Fruit fly (Drosophila melanogaster) whole organism, prepupa: ENCODE results near the gene Cdk12.

Experiments used
- Blimp-1 ChIP-seq: fragments of 200-800 bp; sonication (Bioruptor generic); optimal IDR thresholded peaks from 3 replicates; lab custom pipeline; 2017; ENCODE audit warnings: missing biosample characterization, missing genetic modification characterization, mild to moderate bottlenecking, moderate library complexity, missing genetic modification reagents
- CG10669 ChIP-seq: fragments of 200-800 bp; sonication (Bioruptor generic); optimal IDR thresholded peaks from 3 replicates; lab custom pipeline; 2018; ENCODE audit warnings: missing biosample characterization, mild to moderate bottlenecking, missing genetic modification characterization, moderate library complexity
- CG11762 ChIP-seq: fragments of 200-800 bp; sonication (Bioruptor generic); optimal IDR thresholded peaks from 3 replicates; lab custom pipeline; 2016; ENCODE audit warnings: missing biosample characterization, missing genetic modification characterization; ENCODE audit not compliant: insufficient read depth
- CG15336 ChIP-seq: fragments of 200-800 bp; sonication (Bioruptor generic); IDR thresholded peaks from 2 replicates; pipeline ENCODE4 v1.3.6; 2022; ENCODE audit warnings: missing biosample characterization, missing genetic modification characterization
- CG1621 ChIP-seq: fragments of 200-800 bp; sonication (Bioruptor generic); optimal IDR thresholded peaks from 3 replicates; lab custom pipeline; 2018; ENCODE audit warnings: missing biosample characterization, mild to moderate bottlenecking, missing genetic modification characterization
- CG3032 ChIP-seq: fragments of 200-800 bp; optimal IDR thresholded peaks from 2 replicates; lab custom pipeline; 2019; ENCODE audit warnings: missing biosample characterization, mild to moderate bottlenecking, missing genetic modification characterization, moderate library complexity
- CG31627 ChIP-seq: fragments of 200-800 bp; sonication (Bioruptor generic); optimal IDR thresholded peaks from 3 replicates; lab custom pipeline; 2016; ENCODE audit warnings: missing biosample characterization, missing genetic modification characterization
- CG32006 ChIP-seq: fragments of 200-800 bp; sonication (Bioruptor generic); optimal IDR thresholded peaks from 3 replicates; lab custom pipeline; 2017; ENCODE audit warnings: missing biosample characterization, mild to moderate bottlenecking, missing genetic modification characterization
- CG34406 ChIP-seq: fragments of 200-800 bp; sonication (Bioruptor generic); optimal IDR thresholded peaks from 3 replicates; lab custom pipeline; 2016; ENCODE audit warnings: missing biosample characterization, missing genetic modification characterization
- CG4318 ChIP-seq: fragments of 200-800 bp; sonication (Bioruptor generic); optimal IDR thresholded peaks from 3 replicates; lab custom pipeline; 2017; ENCODE audit warnings: missing biosample characterization, mild to moderate bottlenecking, missing genetic modification characterization
- CG6163 ChIP-seq: fragments of 200-800 bp; sonication (Bioruptor generic); IDR thresholded peaks from 3 replicates; pipeline ENCODE4 v1.3.6; 2022; ENCODE audit warnings: missing biosample characterization, missing genetic modification characterization
- CG6276 ChIP-seq: fragments of 200-800 bp; sonication (Bioruptor generic); optimal IDR thresholded peaks from 2 replicates; lab custom pipeline; 2017; ENCODE audit warnings: missing biosample characterization, mild to moderate bottlenecking, missing genetic modification characterization
- CG6792 ChIP-seq: fragments of 200-800 bp; sonication (Bioruptor generic); optimal IDR thresholded peaks from 3 replicates; lab custom pipeline; 2016; ENCODE audit warnings: missing biosample characterization, missing genetic modification characterization
- CG6808 ChIP-seq: fragments of 200-800 bp; sonication (Bioruptor generic); optimal IDR thresholded peaks from 3 replicates; lab custom pipeline; 2017; ENCODE audit warnings: missing biosample characterization, missing genetic modification characterization, mild to moderate bottlenecking, moderate library complexity, missing genetic modification reagents
- CG8119 ChIP-seq: fragments of 200-800 bp; sonication (Bioruptor generic); IDR thresholded peaks from 3 replicates; pipeline ENCODE4 v1.3.6; 2022; ENCODE audit warnings: missing biosample characterization, missing genetic modification characterization
- CG8319 ChIP-seq: fragments of 200-800 bp; sonication (Bioruptor generic); optimal IDR thresholded peaks from 3 replicates; lab custom pipeline; 2016; ENCODE audit warnings: missing biosample characterization, missing genetic modification characterization
- CG9139 ChIP-seq: fragments of 200-800 bp; sonication (Bioruptor generic); optimal IDR thresholded peaks from 3 replicates; lab custom pipeline; 2017; ENCODE audit warnings: missing biosample characterization, mild to moderate bottlenecking, missing genetic modification characterization
- Eip78C ChIP-seq: fragments of 200-800 bp; sonication (Bioruptor generic); peaks from one replicate; lab custom pipeline; 2016; ENCODE audit warnings: missing biosample characterization, missing genetic modification characterization
- Hr38 ChIP-seq: sonication (Bioruptor generic); optimal IDR thresholded peaks from 2 replicates; lab custom pipeline; 2016; ENCODE audit warnings: missing biosample characterization, missing genetic modification characterization
- Hr39 ChIP-seq: fragments of 200-800 bp; sonication (Bioruptor generic); optimal IDR thresholded peaks from 2 replicates; lab custom pipeline; 2016; ENCODE audit warnings: missing biosample characterization, missing genetic modification characterization
- Lpt ChIP-seq: fragments of 200-800 bp; sonication (Bioruptor generic); optimal IDR thresholded peaks from 3 replicates; lab custom pipeline; 2016; ENCODE audit warnings: missing biosample characterization, missing genetic modification characterization
- Met ChIP-seq: fragments of 200-800 bp; sonication (Bioruptor generic); optimal IDR thresholded peaks from 3 replicates; lab custom pipeline; 2016; ENCODE audit warnings: missing biosample characterization, missing genetic modification characterization
- OdsH ChIP-seq: fragments of 200-800 bp; sonication (Bioruptor generic); optimal IDR thresholded peaks from 3 replicates; lab custom pipeline; 2016; ENCODE audit warnings: missing biosample characterization, missing genetic modification characterization
- Sox102F ChIP-seq: fragments of 200-800 bp; sonication (Bioruptor generic); optimal IDR thresholded peaks from 2 replicates; lab custom pipeline; 2016; ENCODE audit warnings: missing biosample characterization, mild to moderate bottlenecking, missing genetic modification characterization
- Sox14 ChIP-seq: fragments of 200-800 bp; sonication (Bioruptor generic); optimal IDR thresholded peaks from 3 replicates; lab custom pipeline; 2016; ENCODE audit warnings: missing biosample characterization, missing genetic modification characterization
- acj6 ChIP-seq: fragments of 200-800 bp; sonication (Bioruptor generic); optimal IDR thresholded peaks from 3 replicates; lab custom pipeline; 2016; ENCODE audit warnings: missing biosample characterization, missing genetic modification characterization
- dsx ChIP-seq: fragments of 200-800 bp; optimal IDR thresholded peaks from 3 replicates; lab custom pipeline; 2019; ENCODE audit warnings: missing biosample characterization, mild to moderate bottlenecking, missing genetic modification characterization, moderate library complexity; ENCODE audit not compliant: poor library complexity, severe bottlenecking
- fkh ChIP-seq: fragments of 200-800 bp; sonication (Bioruptor generic); optimal IDR thresholded peaks from 3 replicates; lab custom pipeline; 2017; ENCODE audit warnings: missing biosample characterization, mild to moderate bottlenecking, missing genetic modification characterization, moderate library complexity
- lz ChIP-seq: fragments of 200-800 bp; sonication (Bioruptor generic); optimal IDR thresholded peaks from 3 replicates; lab custom pipeline; 2016; ENCODE audit warnings: missing biosample characterization, missing genetic modification characterization
- net ChIP-seq: fragments of 200-800 bp; sonication (Bioruptor generic); optimal IDR thresholded peaks from 3 replicates; lab custom pipeline; 2016; ENCODE audit warnings: missing biosample characterization, missing genetic modification characterization
- pdm3 ChIP-seq: fragments of 200-800 bp; sonication (Bioruptor generic); optimal IDR thresholded peaks from 3 replicates; lab custom pipeline; 2016; ENCODE audit warnings: missing biosample characterization, missing genetic modification characterization
- salr ChIP-seq, 2 experiments: fragments of 200-800 bp; sonication (Bioruptor generic); optimal IDR thresholded peaks; 3 replicates each; lab custom pipeline; 2016 to 2018; ENCODE audit warnings: missing biosample characterization in 2 of 2, missing genetic modification characterization in 2 of 2, mild to moderate bottlenecking in 1 of 2
- spab ChIP-seq: fragments of 200-800 bp; sonication (Bioruptor generic); optimal IDR thresholded peaks from 2 replicates; lab custom pipeline; 2017; ENCODE audit warnings: missing biosample characterization, mild to moderate bottlenecking, missing genetic modification characterization, missing genetic modification reagents
- ss ChIP-seq, 2 experiments: fragments of 200-800 bp; sonication (Bioruptor generic); optimal IDR thresholded peaks; 2 replicates in 1 of 2; 3 replicates in 1 of 2; lab custom pipeline; 2017 to 2018; ENCODE audit warnings: mild to moderate bottlenecking in 2 of 2, missing biosample characterization in 2 of 2, missing genetic modification characterization in 2 of 2, moderate library complexity in 1 of 2
- svp ChIP-seq: fragments of 200-800 bp; sonication (Bioruptor generic); peaks from one replicate; lab custom pipeline; 2016; ENCODE audit warnings: missing biosample characterization, missing genetic modification characterization
- topi ChIP-seq: fragments of 200-800 bp; sonication (Bioruptor generic); optimal IDR thresholded peaks from 3 replicates; lab custom pipeline; 2016; ENCODE audit warnings: missing biosample characterization, missing genetic modification characterization
- vri ChIP-seq: fragments of 200-800 bp; sonication (Bioruptor generic); optimal IDR thresholded peaks from 3 replicates; lab custom pipeline; 2016; ENCODE audit warnings: missing biosample characterization, mild to moderate bottlenecking, missing genetic modification characterization

Cdk12 gene

dm6 chr3L:21515823-21516715 is at the start of gene Cdk12, which contains the start of gene SAK (continued):
- TF ChIP-seq CG8319 (GFP tag; lab: Kevin White, UChicago) = peak; percentile 75
- peak; percentile 72 for TF ChIP-seq CG31627 (GFP tag; lab: Kevin White, UChicago)
- TF ChIP-seq Met (GFP tag; lab: Kevin White, UChicago) = peak; percentile 77
- TF ChIP-seq CG8119 (GFP tag; lab: Robert Waterston, UW) = peak; percentile 79
- peak; percentile 77 for TF ChIP-seq dsx
- peak; percentile 79 for TF ChIP-seq pdm3 (GFP tag; lab: Kevin White, UChicago)
- peak; percentile 75 for TF ChIP-seq CG15336 (GFP tag; lab: Robert Waterston, UW)
- peak; percentile 35 for TF ChIP-seq CG1621 (tag; lab: Kevin White, UChicago)
- peak; percentile 78 for TF ChIP-seq CG10669
- TF ChIP-seq Eip78C (GFP tag; lab: Kevin White, UChicago) = peak; percentile 92

- TF ChIP-seq Met (GFP tag; lab: Kevin White, UChicago) = no peak
- no peak for TF ChIP-seq CG6276 (GFP tag; lab: Kevin White, UChicago)
- TF ChIP-seq fkh (GFP tag; lab: Kevin White, UChicago) = peak; percentile 1
- no peak for TF ChIP-seq salr (GFP tag; optimal IDR thresholded peaks at IDR 0.05; lab: Kevin White, UChicago)
- TF ChIP-seq CG11762 (GFP tag; lab: Kevin White, UChicago) = no peak
Observed at dm6 chr3L:21471895-21472294, 44.2 kb upstream of the Cdk12 start.

dm6 chr3L:21476429-21477006 is 39.6 kb upstream of the Cdk12 start, which contains the start of gene croc:
croc (minus strand) TSS chr3L:21476479.
- TF ChIP-seq net (GFP tag; lab: Kevin White, UChicago) (no peak), fkh (GFP tag; lab: Kevin White, UChicago) (peak; percentile 75), Met (GFP tag; lab: Kevin White, UChicago) (no peak), dsx (peak; percentile 66)
- TF ChIP-seq, all 60 proteins: peak for 2

dm6 chr3L:21477866-21478265 is 38.2 kb upstream of the Cdk12 start:
- TF ChIP-seq fkh (GFP tag; lab: Kevin White, UChicago) (peak; percentile 23), Blimp-1 (GFP tag; lab: Kevin White, UChicago) (no peak)

- TF ChIP-seq pdm3 (GFP tag; lab: Kevin White, UChicago) (peak; percentile 73), ss (GFP tag; optimal IDR thresholded peaks at IDR 0.05; lab: Kevin White, UChicago) (peak; percentile 30 to 79), CG8119 (GFP tag; lab: Robert Waterston, UW) (no peak), CG6163 (GFP tag; lab: Robert Waterston, UW) (peak; percentile 87), CG15336 (GFP tag; lab: Robert Waterston, UW) (peak; percentile 54; the same call in 1 of the 2 replicates), vri (GFP tag; lab: Kevin White, UChicago) (no peak), CG3032 (tag; lab: Kevin White, UChicago) (no peak), CG1621 (tag; lab: Kevin White, UChicago) (peak; percentile 63), fkh (GFP tag; lab: Kevin White, UChicago) (peak; percentile 54), CG31627 (GFP tag; lab: Kevin White, UChicago) (peak; percentile 57), CG10669 (peak; percentile 55), CG34406 (GFP tag; lab: Kevin White, UChicago) (peak; percentile 77), CG32006 (GFP tag; lab: Kevin White, UChicago) (peak; percentile 43), CG6792 (GFP tag; lab: Kevin White, UChicago) (peak; percentile 68), Sox102F (GFP tag; lab: Kevin White, UChicago) (peak; percentile 67), CG9139 (GFP tag; lab: Kevin White, UChicago) (peak; percentile 60), OdsH (GFP tag; lab: Kevin White, UChicago) (peak; percentile 73), net (GFP tag; lab: Kevin White, UChicago) (peak; percentile 83), CG6276 (GFP tag; lab: Kevin White, UChicago) (no peak), Sox14 (GFP tag; lab: Kevin White, UChicago) (peak; percentile 21), Lpt (GFP tag; lab: Kevin White, UChicago) (peak; percentile 16), acj6 (peak; percentile 73), CG6808 (GFP tag; lab: Kevin White, UChicago) (peak; percentile 56), lz (GFP tag; lab: Kevin White, UChicago) (peak; percentile 71), svp (GFP tag; lab: Kevin White, UChicago) (no peak), Hr38 (GFP tag; lab: Kevin White, UChicago) (no peak), CG4318 (GFP tag; lab: Kevin White, UChicago) (no peak), dsx (peak; percentile 61), salr (GFP tag; optimal IDR thresholded peaks at IDR 0.05; lab: Kevin White, UChicago) (peak in 1 of 2 experiments; percentile 71), Hr39 (GFP tag; lab: Kevin White, UChicago) (peak; percentile 65), topi (peak; percentile 63), spab (GFP tag; lab: Kevin White, UChicago) (peak; percentile 36)
Observed at dm6 chr3L:21479636-21480035, 36.5 kb upstream of the Cdk12 start.
